Fruit fly (Drosophila melanogaster): ENCODE results near the gene subdued.

Gene subdued

dm6 chr3R:19648289-19648916 is 5.9 kb upstream of the subdued start, which contains the start of the genes CG6195 and CG31220:
TSS of gene CG6195 (minus strand) at chr3R:19648410.
TSS of gene CG31220 (plus strand) at chr3R:19648487.
- TF ChIP-seq usp (GFP tag; optimal IDR thresholded peaks at IDR 0.05) (no peak), psq (optimal IDR thresholded peaks at IDR 0.05) (no peak), CG8478 (optimal IDR thresholded peaks at IDR 0.05) (no peak), pan (optimal IDR thresholded peaks at IDR 0.05) (no peak), EcR (GFP tag; optimal IDR thresholded peaks at IDR 0.05) (no peak), Dll (optimal IDR thresholded peaks at IDR 0.05) (no peak)

dm6 chr3R:19644901-19645204 is 2.3 kb upstream of the subdued start, which contains the start of gene Nup58:
TSS of gene Nup58 (plus strand) at chr3R:19645026.
- TF ChIP-seq psq (optimal IDR thresholded peaks at IDR 0.05) (no peak), pan (optimal IDR thresholded peaks at IDR 0.05) (no peak), CG8478 (optimal IDR thresholded peaks at IDR 0.05) (no peak), EcR (GFP tag; optimal IDR thresholded peaks at IDR 0.05) (no peak)

DNA sequence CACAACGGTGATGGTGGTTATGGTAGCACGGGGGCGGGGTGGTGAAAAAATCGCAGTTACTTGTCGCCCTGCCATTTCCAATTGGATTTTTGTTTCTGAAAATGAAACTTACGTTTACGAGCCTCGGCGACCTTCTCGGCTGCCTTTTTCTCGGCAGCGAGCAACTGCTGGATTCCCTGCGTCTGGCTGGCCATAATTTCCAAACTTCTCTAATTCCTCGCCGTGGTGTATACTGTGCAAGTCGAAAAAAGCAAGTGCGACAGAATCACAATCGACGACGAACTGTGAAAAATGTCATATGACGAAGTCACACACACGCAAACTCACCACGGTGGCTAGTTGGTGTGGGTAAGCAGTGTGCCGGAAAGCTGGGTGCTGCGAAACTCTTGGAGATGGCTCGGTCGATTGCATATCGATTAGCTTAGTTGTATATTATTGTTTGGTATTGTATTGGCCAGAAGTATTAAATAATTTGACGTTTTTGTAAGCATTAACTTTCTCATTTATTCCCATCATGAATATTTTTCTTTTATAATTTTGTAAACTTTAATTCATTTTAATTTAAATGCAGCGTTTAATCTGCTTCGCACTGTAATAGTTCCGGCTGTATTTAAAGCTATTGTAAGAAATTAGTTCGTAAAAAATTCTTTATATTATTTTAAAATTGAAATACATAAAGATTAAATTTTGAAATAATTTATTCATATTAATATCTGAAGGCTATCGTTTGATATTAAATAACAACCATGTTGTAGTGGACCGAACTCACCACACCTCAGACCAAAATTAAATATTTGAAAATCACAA is 1.8 kb upstream of the subdued start, which contains the start of gene Vha13:
TSS of gene Vha13 (minus strand) at position 293 of the 807 bp plus-strand sequence.
- no peak for TF ChIP-seq usp (GFP tag; optimal IDR thresholded peaks at IDR 0.05)
- no peak for TF ChIP-seq EcR (GFP tag; optimal IDR thresholded peaks at IDR 0.05)
- no peak for TF ChIP-seq psq (optimal IDR thresholded peaks at IDR 0.05)
- no peak for TF ChIP-seq Dll (optimal IDR thresholded peaks at IDR 0.05)
- TF ChIP-seq CG8478 (optimal IDR thresholded peaks at IDR 0.05): no peak
- TF ChIP-seq pan (optimal IDR thresholded peaks at IDR 0.05): no peak

dm6 chr3R:19642893-19643270 is 360 bp upstream of the subdued start:
- TF ChIP-seq Dll (optimal IDR thresholded peaks at IDR 0.05) (no peak), pan (optimal IDR thresholded peaks at IDR 0.05) (no peak), CG8478 (optimal IDR thresholded peaks at IDR 0.05) (no peak), EcR (GFP tag; optimal IDR thresholded peaks at IDR 0.05) (no peak), usp (GFP tag; optimal IDR thresholded peaks at IDR 0.05) (no peak)

DNA sequence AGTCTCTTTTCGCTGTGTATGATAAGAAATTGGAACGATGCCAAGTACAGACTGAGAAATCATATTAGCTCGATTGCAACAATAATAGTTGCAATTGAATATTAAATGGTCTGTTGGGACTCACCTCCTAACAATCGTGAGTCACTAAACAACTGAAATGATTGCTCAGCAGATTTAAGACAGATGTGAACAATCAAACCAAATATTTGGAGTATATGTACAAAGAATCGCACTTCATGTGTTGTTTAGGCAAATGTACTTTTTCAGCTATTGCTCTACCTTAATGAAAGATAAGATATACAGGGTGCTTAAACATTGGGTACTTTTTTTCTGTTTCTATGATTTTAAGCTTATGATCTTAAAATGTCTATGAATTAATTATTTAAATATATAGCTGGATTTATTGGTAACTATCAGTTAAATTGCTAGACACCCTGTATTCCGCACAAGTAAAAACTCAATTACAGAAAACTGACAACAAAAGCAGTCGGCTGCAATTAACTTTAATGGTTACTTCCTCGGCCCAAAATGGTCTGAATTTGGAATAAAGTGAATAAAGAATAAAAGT is 940 bp downstream of the subdued start:
- no peak for TF ChIP-seq Dll (optimal IDR thresholded peaks at IDR 0.05)
- no peak for TF ChIP-seq EcR (GFP tag; optimal IDR thresholded peaks at IDR 0.05)
- TF ChIP-seq pan (optimal IDR thresholded peaks at IDR 0.05): no peak
- no peak for TF ChIP-seq psq (optimal IDR thresholded peaks at IDR 0.05)
- no peak for TF ChIP-seq usp (GFP tag; optimal IDR thresholded peaks at IDR 0.05)
- TF ChIP-seq CG8478 (optimal IDR thresholded peaks at IDR 0.05): no peak

- TF ChIP-seq CG8478 (optimal IDR thresholded peaks at IDR 0.05): no peak
- no peak for TF ChIP-seq EcR (GFP tag; optimal IDR thresholded peaks at IDR 0.05)
- TF ChIP-seq psq (optimal IDR thresholded peaks at IDR 0.05): no peak
- no peak for TF ChIP-seq usp (GFP tag; optimal IDR thresholded peaks at IDR 0.05)
- no peak for TF ChIP-seq Dll (optimal IDR thresholded peaks at IDR 0.05)
- TF ChIP-seq pan (optimal IDR thresholded peaks at IDR 0.05): no peak
Measured at dm6 chr3R:19641058-19641457, 1.5 kb downstream of the subdued start.

- no peak for TF ChIP-seq psq (optimal IDR thresholded peaks at IDR 0.05)
- no peak for TF ChIP-seq CG8478 (optimal IDR thresholded peaks at IDR 0.05)
- TF ChIP-seq usp (GFP tag; optimal IDR thresholded peaks at IDR 0.05): no peak
- TF ChIP-seq Dll (optimal IDR thresholded peaks at IDR 0.05): no peak
- no peak for TF ChIP-seq EcR (GFP tag; optimal IDR thresholded peaks at IDR 0.05)
- no peak for TF ChIP-seq pan (optimal IDR thresholded peaks at IDR 0.05)
Measured at dm6 chr3R:19638004-19638403, 4.5 kb downstream of the subdued start.

dm6 chr3R:19634649-19635048 is 7.9 kb downstream of the subdued start, which contains the start of gene CG34138:
TSS of gene CG34138 (plus strand) at chr3R:19634949.
- TF ChIP-seq usp (GFP tag; optimal IDR thresholded peaks at IDR 0.05) (no peak), CG8478 (optimal IDR thresholded peaks at IDR 0.05) (no peak), Dll (optimal IDR thresholded peaks at IDR 0.05) (no peak), psq (optimal IDR thresholded peaks at IDR 0.05) (no peak)

- TF ChIP-seq EcR (GFP tag; optimal IDR thresholded peaks at IDR 0.05) (no peak), CG8478 (optimal IDR thresholded peaks at IDR 0.05) (no peak), Dll (optimal IDR thresholded peaks at IDR 0.05) (no peak), psq (optimal IDR thresholded peaks at IDR 0.05) (no peak), pan (optimal IDR thresholded peaks at IDR 0.05) (no peak), usp (GFP tag; optimal IDR thresholded peaks at IDR 0.05) (no peak)
Measured at dm6 chr3R:19632685-19633116, 9.8 kb downstream of the subdued start, which contains the start of gene CG6231. TSS of gene CG6231 (minus strand) at chr3R:19632718.

- TF ChIP-seq pan (optimal IDR thresholded peaks at IDR 0.05): no peak
- no peak for TF ChIP-seq psq (optimal IDR thresholded peaks at IDR 0.05)
- no peak for TF ChIP-seq usp (GFP tag; optimal IDR thresholded peaks at IDR 0.05)
- no peak for TF ChIP-seq Dll (optimal IDR thresholded peaks at IDR 0.05)
- no peak for TF ChIP-seq EcR (GFP tag; optimal IDR thresholded peaks at IDR 0.05)
- no peak for TF ChIP-seq CG8478 (optimal IDR thresholded peaks at IDR 0.05)
Measured at dm6 chr3R:19627792-19628522, 14.6 kb downstream of the subdued start.
